Worm (Caenorhabditis elegans): ENCODE measurements around the gene col-93.

DNA sequence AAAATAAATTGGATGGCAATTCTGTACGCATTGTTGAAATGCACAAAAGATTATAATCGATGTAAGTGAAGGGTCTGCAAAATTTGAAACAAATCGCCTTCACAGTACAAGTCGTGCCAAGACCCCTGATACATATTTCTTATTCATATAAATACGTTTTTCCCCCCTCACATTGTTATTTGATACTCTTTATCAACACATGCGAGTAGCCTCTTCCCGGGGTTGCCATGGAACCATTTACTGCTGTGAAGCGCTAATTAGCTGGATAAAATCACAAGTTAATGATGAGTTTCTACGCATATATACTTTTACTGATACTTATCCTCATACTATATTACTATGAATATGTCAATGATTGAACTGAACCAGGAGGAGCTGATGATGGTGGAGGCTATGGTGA lies 45.9 kb upstream of the col-93 start, which contains the start of gene Y48A6B.14:
- no peak for TF ChIP-seq nhr-12 (tag; optimal IDR thresholded peaks at IDR 0.05)
- no peak for TF ChIP-seq pha-4 (tag; optimal IDR thresholded peaks at IDR 0.05)
- no peak for TF ChIP-seq snpc-4 (tag; optimal IDR thresholded peaks at IDR 0.05)
- TF ChIP-seq elt-3 (tag; optimal IDR thresholded peaks at IDR 0.05): no peak

Measured in whole organism, mixed stage, embryonic.